Worm (Caenorhabditis elegans): ENCODE results near the gene met-2.

met-2 gene

ce11 chrIII:8370188-8370587 lies 4.9 kb upstream of the met-2 start:
- no peak for TF ChIP-seq tbx-11 (GFP tag; IDR thresholded peaks at IDR 0.05)
- no peak for TF ChIP-seq flt-1 (GFP tag; IDR thresholded peaks at IDR 0.05)
- no peak for TF ChIP-seq hnd-1 (tag; optimal IDR thresholded peaks at IDR 0.05)
- no peak for TF ChIP-seq ama-1 (optimal IDR thresholded peaks at IDR 0.05)
- TF ChIP-seq scrt-1 (GFP tag; IDR thresholded peaks at IDR 0.05): no peak
- TF ChIP-seq ceh-13 (GFP tag; optimal IDR thresholded peaks at IDR 0.05): no peak
- no peak for TF ChIP-seq ceh-36 (tag; optimal IDR thresholded peaks at IDR 0.05)
- TF ChIP-seq pes-1 (GFP tag; IDR thresholded peaks at IDR 0.05): no peak
- no peak for TF ChIP-seq hmg-4 (GFP tag; optimal IDR thresholded peaks at IDR 0.05)
- no peak for TF ChIP-seq tra-4 (tag; optimal IDR thresholded peaks at IDR 0.05)
- no peak for TF ChIP-seq tbx-37 (GFP tag; conservative IDR thresholded peaks at IDR 0.05)
- TF ChIP-seq F13C5.2 (tag; optimal IDR thresholded peaks at IDR 0.05): no peak

- no peak for TF ChIP-seq sea-1 (GFP tag; conservative IDR thresholded peaks at IDR 0.05)
- TF ChIP-seq B0310.2 (tag; optimal IDR thresholded peaks at IDR 0.05): no peak
- no peak for TF ChIP-seq scrt-1 (GFP tag; IDR thresholded peaks at IDR 0.05)
- no peak for TF ChIP-seq tra-4 (tag; optimal IDR thresholded peaks at IDR 0.05)
- no peak for TF ChIP-seq hnd-1 (tag; optimal IDR thresholded peaks at IDR 0.05)
- TF ChIP-seq tbx-11 (GFP tag; IDR thresholded peaks at IDR 0.05): no peak
- no peak for TF ChIP-seq flt-1 (GFP tag; IDR thresholded peaks at IDR 0.05)
- TF ChIP-seq hmbx-1 (tag; optimal IDR thresholded peaks at IDR 0.05): no peak
- no peak for TF ChIP-seq ets-7 (tag; optimal IDR thresholded peaks at IDR 0.05)
- TF ChIP-seq ama-1 (optimal IDR thresholded peaks at IDR 0.05): no peak
- no peak for TF ChIP-seq tbx-37 (GFP tag; conservative IDR thresholded peaks at IDR 0.05)
Observed at ce11 chrIII:8370846-8371257, 4.2 kb upstream of the met-2 start.

ce11 chrIII:8371595-8372305 lies 3.4 kb upstream of the met-2 start, which contains the start of gene lmbr-1:
TSS of gene lmbr-1 (plus strand) at chrIII:8372255.
- no peak for TF ChIP-seq ama-1 (optimal IDR thresholded peaks at IDR 0.05)

ce11 chrIII:8380645-8381044 lies 5.5 kb downstream of the met-2 start, which contains the start of gene R05D3.12:
TSS of gene R05D3.12 (plus strand) at chrIII:8380945.
- TF ChIP-seq tbx-11 (GFP tag; IDR thresholded peaks at IDR 0.05) (no peak), hmg-4 (GFP tag; optimal IDR thresholded peaks at IDR 0.05) (no peak), F13C5.2 (tag; optimal IDR thresholded peaks at IDR 0.05) (no peak), scrt-1 (GFP tag; IDR thresholded peaks at IDR 0.05) (no peak), flt-1 (GFP tag; IDR thresholded peaks at IDR 0.05) (no peak), ceh-13 (GFP tag; optimal IDR thresholded peaks at IDR 0.05) (no peak), hnd-1 (tag; optimal IDR thresholded peaks at IDR 0.05) (no peak), ceh-36 (tag; optimal IDR thresholded peaks at IDR 0.05) (no peak), sea-1 (GFP tag; conservative IDR thresholded peaks at IDR 0.05) (no peak)

- TF ChIP-seq tbx-11 (GFP tag; IDR thresholded peaks at IDR 0.05) (no peak), tra-4 (tag; optimal IDR thresholded peaks at IDR 0.05) (no peak), hmg-4 (GFP tag; optimal IDR thresholded peaks at IDR 0.05) (no peak), ceh-13 (GFP tag; optimal IDR thresholded peaks at IDR 0.05) (no peak), flt-1 (GFP tag; IDR thresholded peaks at IDR 0.05) (no peak), sea-1 (GFP tag; conservative IDR thresholded peaks at IDR 0.05) (no peak), F13C5.2 (tag; optimal IDR thresholded peaks at IDR 0.05) (no peak), B0310.2 (tag; optimal IDR thresholded peaks at IDR 0.05) (no peak)
Observed at ce11 chrIII:8389539-8389938, 14.4 kb downstream of the met-2 start, which contains the start of gene ZK353.4. TSS of gene ZK353.4 (minus strand) at chrIII:8389639.

- TF ChIP-seq ceh-13 (GFP tag; optimal IDR thresholded peaks at IDR 0.05): no peak
- no peak for TF ChIP-seq flt-1 (GFP tag; IDR thresholded peaks at IDR 0.05)
- TF ChIP-seq ama-1 (optimal IDR thresholded peaks at IDR 0.05): no peak
- TF ChIP-seq hmbx-1 (tag; optimal IDR thresholded peaks at IDR 0.05): no peak
- TF ChIP-seq F13C5.2 (tag; optimal IDR thresholded peaks at IDR 0.05): no peak
- TF ChIP-seq tra-4 (tag; optimal IDR thresholded peaks at IDR 0.05): no peak
- no peak for TF ChIP-seq aly-1 (tag; optimal IDR thresholded peaks at IDR 0.05)
- no peak for TF ChIP-seq hmg-4 (GFP tag; optimal IDR thresholded peaks at IDR 0.05)
- TF ChIP-seq sea-1 (GFP tag; conservative IDR thresholded peaks at IDR 0.05): no peak
- no peak for TF ChIP-seq scrt-1 (GFP tag; IDR thresholded peaks at IDR 0.05)
- TF ChIP-seq tbx-37 (GFP tag; conservative IDR thresholded peaks at IDR 0.05): no peak
- TF ChIP-seq ets-7 (tag; optimal IDR thresholded peaks at IDR 0.05): no peak
- TF ChIP-seq pes-1 (GFP tag; IDR thresholded peaks at IDR 0.05): no peak
- no peak for TF ChIP-seq tbx-11 (GFP tag; IDR thresholded peaks at IDR 0.05)
- TF ChIP-seq ceh-36 (tag; optimal IDR thresholded peaks at IDR 0.05): no peak
- TF ChIP-seq B0310.2 (tag; optimal IDR thresholded peaks at IDR 0.05): no peak
- no peak for TF ChIP-seq hnd-1 (tag; optimal IDR thresholded peaks at IDR 0.05)
Observed at ce11 chrIII:8392307-8392706, 17.2 kb downstream of the met-2 start.

ce11 chrIII:8394374-8395302 lies 19.5 kb downstream of the met-2 start, which contains the start of gene ZK353.10:
TSS of gene ZK353.10 (minus strand) at chrIII:8394424.
- no peak for TF ChIP-seq F13C5.2 (tag; optimal IDR thresholded peaks at IDR 0.05)
- TF ChIP-seq tra-4 (tag; optimal IDR thresholded peaks at IDR 0.05): no peak
- no peak for TF ChIP-seq flt-1 (GFP tag; IDR thresholded peaks at IDR 0.05)
- TF ChIP-seq sea-1 (GFP tag; conservative IDR thresholded peaks at IDR 0.05): no peak
- no peak for TF ChIP-seq ets-7 (tag; optimal IDR thresholded peaks at IDR 0.05)
- no peak for TF ChIP-seq ceh-13 (GFP tag; optimal IDR thresholded peaks at IDR 0.05)
- TF ChIP-seq aly-1 (tag; optimal IDR thresholded peaks at IDR 0.05): no peak
- no peak for TF ChIP-seq hmg-4 (GFP tag; optimal IDR thresholded peaks at IDR 0.05)
- TF ChIP-seq ama-1 (optimal IDR thresholded peaks at IDR 0.05): no peak
- no peak for TF ChIP-seq tbx-37 (GFP tag; conservative IDR thresholded peaks at IDR 0.05)
- TF ChIP-seq ceh-36 (tag; optimal IDR thresholded peaks at IDR 0.05): no peak
